Fruit fly (Drosophila melanogaster): ENCODE measurements around the gene CG9368.
A peak's percentile ranks its signal among the peaks of the same experiment; 100 is the strongest.

Gene CG9368

dm6 chr3L:19598369-19599148 is 2.9 kb upstream of the CG9368 start, which contains the start of the genes ash1 and Taf6 (continued):
- TF ChIP-seq HLH4C (GFP tag; IDR thresholded peaks at IDR 0.05; ENCODE audit: partially characterized antibody) (peak; percentile 56), CG5953 (GFP tag; IDR thresholded peaks at IDR 0.05) (no peak), hbn (GFP tag; IDR thresholded peaks at IDR 0.05; ENCODE audit: partially characterized antibody) (peak; percentile 55; the same call in 1 of the 2 replicates), sens (GFP tag) (no peak), CG9727 (GFP tag; optimal IDR thresholded peaks at IDR 0.05) (peak; percentile 5), Bteb2 (GFP tag; optimal IDR thresholded peaks at IDR 0.05) (no peak), CG32772 (GFP tag; IDR thresholded peaks at IDR 0.05) (no peak), Atf-2 (GFP tag; optimal IDR thresholded peaks at IDR 0.05) (no peak), CG4617 (GFP tag; optimal IDR thresholded peaks at IDR 0.05; ENCODE audit: borderline replicate concordance) (peak; percentile 67), toy (GFP tag; IDR thresholded peaks at IDR 0.05) (no peak), dysf (GFP tag; IDR thresholded peaks at IDR 0.05) (no peak)

dm6 chr3L:19605974-19606497 is 4.6 kb downstream of the CG9368 start, which contains the start of the genes lush and CG9372:
Gene lush, minus strand, starts transcription at chr3L:19606090.
Gene CG9372, plus strand, starts transcription at chr3L:19606208.
- TF ChIP-seq Pdp1 (GFP tag; optimal IDR thresholded peaks at IDR 0.05) (peak in 1 of 2 experiments; percentile 95), amos (GFP tag; IDR thresholded peaks at IDR 0.05; ENCODE audit: partially characterized antibody) (no peak), CG34376 (GFP tag; optimal IDR thresholded peaks at IDR 0.05) (peak; percentile 6), disco-r (GFP tag; optimal IDR thresholded peaks at IDR 0.05) (no peak), CG2199 (GFP tag; IDR thresholded peaks at IDR 0.05) (0 out of 3 replicates have a peak, but pooled peaks have one; percentile 51), Nf-YA (GFP tag; IDR thresholded peaks at IDR 0.05) (no peak), sens (GFP tag) (peak; percentile 47), Med (GFP tag) (peak; percentile 49), bcd (GFP tag; optimal IDR thresholded peaks at IDR 0.05) (no peak), Nf-YB (GFP tag; optimal IDR thresholded peaks at IDR 0.05) (no peak), CG11504 (tag; optimal IDR thresholded peaks at IDR 0.05) (peak; percentile 98)

dm6 chr3L:19612172-19612571 is 10.7 kb downstream of the CG9368 start, which contains the start of the genes Lon and PIG-F:
Gene Lon, minus strand, starts transcription at chr3L:19612199.
Gene PIG-F, plus strand, starts transcription at chr3L:19612455.
- peak; percentile 98 for TF ChIP-seq CG1647 (GFP tag; optimal IDR thresholded peaks at IDR 0.05)
- TF ChIP-seq Nf-YA (GFP tag; IDR thresholded peaks at IDR 0.05) = peak; percentile 93
- TF ChIP-seq al (GFP tag; IDR thresholded peaks at IDR 0.05) = peak; percentile 98
- peak; percentile 43 for TF ChIP-seq hkb (optimal IDR thresholded peaks at IDR 0.05)
- TF ChIP-seq hkb (GFP tag; IDR thresholded peaks at IDR 0.05) = peak; percentile 98
- TF ChIP-seq Asciz (GFP tag; optimal IDR thresholded peaks at IDR 0.05) = peak; percentile 99
- TF ChIP-seq CG11504 (tag; optimal IDR thresholded peaks at IDR 0.05) = peak; percentile 98
- peak; percentile 46 to 78 for TF ChIP-seq crp (GFP tag; optimal IDR thresholded peaks at IDR 0.05)
- no peak for TF ChIP-seq usp (GFP tag; optimal IDR thresholded peaks at IDR 0.05)
- peak; percentile 98 for TF ChIP-seq Dad (GFP tag; optimal IDR thresholded peaks at IDR 0.05)
- peak; percentile 93 for TF ChIP-seq Bdp1 (GFP tag; optimal IDR thresholded peaks at IDR 0.05)
- peak; percentile 97 for TF ChIP-seq CG17328 (GFP tag; IDR thresholded peaks at IDR 0.05)
- TF ChIP-seq B-H1 (GFP tag; IDR thresholded peaks at IDR 0.05) = peak; percentile 97
- peak; percentile 95 for TF ChIP-seq CG10274 (GFP tag; optimal IDR thresholded peaks at IDR 0.05)
- TF ChIP-seq prd (optimal IDR thresholded peaks at IDR 0.05) = no peak
- TF ChIP-seq prd (GFP tag; IDR thresholded peaks at IDR 0.05) = peak; percentile 99
- peak; percentile 97 for TF ChIP-seq trem (tag; optimal IDR thresholded peaks at IDR 0.05)
- peak; percentile 98 for TF ChIP-seq Spps (tag; optimal IDR thresholded peaks at IDR 0.05)
- peak; percentile 47; the same call in 1 of the 2 replicates for TF ChIP-seq hbn (GFP tag; IDR thresholded peaks at IDR 0.05; ENCODE audit: partially characterized antibody)
- peak; percentile 87 for TF ChIP-seq pros (GFP tag; optimal IDR thresholded peaks at IDR 0.05)
- TF ChIP-seq PHDP (tag; optimal IDR thresholded peaks at IDR 0.05) = peak; percentile 99
- peak; percentile 99 for TF ChIP-seq CG13296 (GFP tag; optimal IDR thresholded peaks at IDR 0.05)
- TF ChIP-seq CG6791 (GFP tag; IDR thresholded peaks at IDR 0.05; ENCODE audit: partially characterized antibody) = peak; percentile 44; the same call in 1 of the 3 replicates
- peak; percentile 98 for TF ChIP-seq CG14050 (GFP tag; IDR thresholded peaks at IDR 0.05)
- peak; percentile 99 for TF ChIP-seq CG10147 (GFP tag; optimal IDR thresholded peaks at IDR 0.05)
- peak; percentile 98 for TF ChIP-seq fu2 (GFP tag; optimal IDR thresholded peaks at IDR 0.05)
- peak; percentile 96 for TF ChIP-seq CG12219 (GFP tag; optimal IDR thresholded peaks at IDR 0.05)
